Worm (Caenorhabditis elegans) whole organism, late embryonic: ENCODE measurements around the gene cutl-18.

ENCODE experiments used
- F13H6.1 ChIP-seq: sonication (generic microtip); optimal IDR thresholded peaks from 2 replicates; lab custom pipeline; 2016; ENCODE audit warnings: missing genetic modification characterization, missing compliant biosample characterization
- K09A11.1 ChIP-seq: sonication (generic microtip); optimal IDR thresholded peaks from 2 replicates; lab custom pipeline; 2017; ENCODE audit warnings: antibody characterized with exemption, mild to moderate bottlenecking, missing genetic modification characterization, missing compliant biosample characterization; ENCODE audit not compliant: insufficient read depth
- ama-1 ChIP-seq: fragments of 150-350 bp; optimal IDR thresholded peaks from 2 replicates; lab custom pipeline; 2014
- ceh-19 ChIP-seq: fragments of 200-800 bp; sonication (Bioruptor generic); optimal IDR thresholded peaks from 2 replicates; lab custom pipeline; 2018; ENCODE audit warnings: mild to moderate bottlenecking, missing genetic modification characterization, missing compliant biosample characterization
- dmd-4 ChIP-seq: sonication (generic microtip); optimal IDR thresholded peaks from 2 replicates; lab custom pipeline; 2016; ENCODE audit warnings: borderline replicate concordance, missing genetic modification characterization, missing compliant biosample characterization
- fkh-10 ChIP-seq: fragments of 150-350 bp; optimal IDR thresholded peaks from 2 replicates; lab custom pipeline; 2014; ENCODE audit warnings: missing biosample characterization, missing genetic modification reagents, missing genetic modification characterization
- hlh-13 ChIP-seq: fragments of 200-800 bp; sonication (Bioruptor generic); optimal IDR thresholded peaks from 2 replicates; lab custom pipeline; 2018; ENCODE audit warnings: mild to moderate bottlenecking, missing genetic modification characterization, missing compliant biosample characterization
- nfya-1 ChIP-seq: sonication (generic microtip); optimal IDR thresholded peaks from 2 replicates; lab custom pipeline; 2017; ENCODE audit warnings: missing genetic modification characterization, mild to moderate bottlenecking, missing compliant biosample characterization, antibody characterized with exemption, moderate library complexity
- nhr-11 ChIP-seq: fragments of 150-350 bp; optimal IDR thresholded peaks from 2 replicates; lab custom pipeline; 2014; ENCODE audit warnings: missing biosample characterization, missing genetic modification characterization
- pax-1 ChIP-seq: fragments of 150-350 bp; optimal IDR thresholded peaks from 2 replicates; lab custom pipeline; 2014; ENCODE audit warnings: missing biosample characterization, missing genetic modification characterization
- unc-86 ChIP-seq: sonication (generic microtip); optimal IDR thresholded peaks from 2 replicates; lab custom pipeline; 2016; ENCODE audit warnings: missing genetic modification characterization, missing compliant biosample characterization
- ztf-16 ChIP-seq: sonication (generic microtip); optimal IDR thresholded peaks from 2 replicates; lab custom pipeline; 2017; ENCODE audit warnings: missing genetic modification characterization, missing compliant biosample characterization

DNA sequence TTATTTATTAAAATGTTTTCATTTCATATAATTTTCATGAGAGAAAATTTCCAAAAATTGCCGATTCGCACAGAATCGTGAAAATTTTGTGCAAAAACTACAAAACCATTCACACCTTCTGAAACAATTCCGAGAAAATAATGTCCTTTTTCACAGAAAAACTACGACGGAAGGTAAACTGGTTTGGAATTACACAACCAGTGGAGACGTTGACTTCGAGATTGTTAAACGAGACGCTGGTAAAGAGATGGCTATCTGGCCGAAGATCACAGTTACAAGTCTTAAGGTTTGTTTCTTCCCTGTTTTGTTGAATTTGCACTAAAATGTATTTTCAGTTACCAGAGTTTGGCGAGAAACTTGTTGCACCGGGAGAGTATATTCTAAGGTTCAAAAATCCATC lies 3.8 kb downstream of the cutl-18 start:
- no peak for TF ChIP-seq ama-1 (lab: Kevin White, UChicago)
- TF ChIP-seq nhr-11: no peak
- no peak for TF ChIP-seq unc-86
- TF ChIP-seq nfya-1: no peak
- no peak for TF ChIP-seq hlh-13 (GFP tag; lab: Kevin White, UChicago)
- TF ChIP-seq fkh-10 (GFP tag; lab: Kevin White, UChicago): no peak
- TF ChIP-seq K09A11.1 (tag; lab: Kevin White, UChicago): no peak
- no peak for TF ChIP-seq pax-1 (tag; lab: Kevin White, UChicago)
- no peak for TF ChIP-seq ceh-19 (GFP tag; lab: Kevin White, UChicago)
- TF ChIP-seq dmd-4 (tag; lab: Kevin White, UChicago): no peak
- no peak for TF ChIP-seq F13H6.1 (tag; lab: Kevin White, UChicago)
- TF ChIP-seq ztf-16: no peak
